Fruit fly (Drosophila melanogaster) whole organism, embryonic: ENCODE measurements around the gene mRpL50.

Experiments used
- B-H1 ChIP-seq: fragments of 200-800 bp; sonication (Bioruptor generic); IDR thresholded peaks from 3 replicates; pipeline ENCODE4 v1.3.6; 2022; ENCODE audit warnings: missing biosample characterization, missing genetic modification characterization
- B-H2 ChIP-seq: fragments of 200-800 bp; sonication (Bioruptor generic); optimal IDR thresholded peaks from 2 replicates; lab custom pipeline; 2018; ENCODE audit warnings: missing biosample characterization, mild to moderate bottlenecking, missing genetic modification characterization
- BEAF-32 ChIP-seq: fragments of 200-800 bp; sonication (Bioruptor generic); optimal IDR thresholded peaks from 3 replicates; lab custom pipeline; 2017; ENCODE audit warnings: missing biosample characterization, missing genetic modification characterization, mild to moderate bottlenecking, moderate library complexity, missing genetic modification reagents
- CG10147 ChIP-seq: fragments of 200-800 bp; sonication (Bioruptor generic); optimal IDR thresholded peaks from 2 replicates; lab custom pipeline; 2019; ENCODE audit warnings: missing biosample characterization, mild to moderate bottlenecking, missing genetic modification characterization, moderate library complexity
- CG11093 ChIP-seq: fragments of 200-800 bp; sonication (Bioruptor generic); IDR thresholded peaks from 3 replicates; pipeline ENCODE4 v1.3.6; 2022; ENCODE audit warnings: missing biosample characterization, missing genetic modification characterization
- CG12155 ChIP-seq: fragments of 200-800 bp; sonication (Bioruptor generic); optimal IDR thresholded peaks from 3 replicates; lab custom pipeline; 2016; ENCODE audit warnings: missing biosample characterization, missing genetic modification characterization
- CG12391 ChIP-seq: fragments of 200-800 bp; sonication (Bioruptor generic); optimal IDR thresholded peaks from 3 replicates; lab custom pipeline; 2018; ENCODE audit warnings: missing biosample characterization, mild to moderate bottlenecking, missing genetic modification characterization, moderate library complexity
- CG14965 ChIP-seq: fragments of 200-800 bp; sonication (Bioruptor generic); optimal IDR thresholded peaks from 2 replicates; lab custom pipeline; 2016; ENCODE audit warnings: missing biosample characterization, missing genetic modification characterization, borderline replicate concordance
- CG15514 ChIP-seq: fragments of 200-800 bp; sonication (Bioruptor generic); optimal IDR thresholded peaks from 3 replicates; lab custom pipeline; 2017; ENCODE audit warnings: missing biosample characterization, missing genetic modification characterization, mild to moderate bottlenecking, moderate library complexity, missing genetic modification reagents
- CG1602 ChIP-seq: fragments of 200-800 bp; sonication (Bioruptor generic); optimal IDR thresholded peaks from 3 replicates; lab custom pipeline; 2016; ENCODE audit warnings: missing biosample characterization, missing genetic modification characterization
- CG17568 ChIP-seq: fragments of 200-800 bp; sonication (Bioruptor generic); optimal IDR thresholded peaks from 2 replicates; lab custom pipeline; 2018; ENCODE audit warnings: missing biosample characterization, mild to moderate bottlenecking, missing genetic modification characterization, moderate library complexity
- CG18262 ChIP-seq: fragments of 200-800 bp; optimal IDR thresholded peaks from 3 replicates; lab custom pipeline; 2019; ENCODE audit warnings: missing biosample characterization, mild to moderate bottlenecking, missing genetic modification characterization, moderate library complexity
- CG18599 ChIP-seq: fragments of 200-800 bp; sonication (Bioruptor generic); optimal IDR thresholded peaks from 3 replicates; lab custom pipeline; 2017; ENCODE audit warnings: missing biosample characterization, missing genetic modification characterization, mild to moderate bottlenecking, moderate library complexity, missing genetic modification reagents
- CG30431 ChIP-seq: fragments of 200-800 bp; sonication (Bioruptor generic); optimal IDR thresholded peaks from 2 replicates; lab custom pipeline; 2017; ENCODE audit warnings: missing biosample characterization, missing genetic modification characterization
- CG3407 ChIP-seq: fragments of 200-800 bp; sonication (Bioruptor generic); optimal IDR thresholded peaks from 2 replicates; lab custom pipeline; 2018; ENCODE audit warnings: missing biosample characterization, mild to moderate bottlenecking, missing genetic modification characterization
- CG3726 ChIP-seq: fragments of 200-800 bp; sonication (Bioruptor generic); IDR thresholded peaks from 3 replicates; pipeline ENCODE4, ENCODE4 v1.3.6; 2022; ENCODE audit warnings: missing biosample characterization, missing genetic modification characterization
- CG3847 ChIP-seq: fragments of 200-800 bp; sonication (Bioruptor generic); IDR thresholded peaks from 2 replicates; pipeline ENCODE4 v1.3.6; 2022; ENCODE audit warnings: missing biosample characterization, missing genetic modification characterization
- CG4820 ChIP-seq: fragments of 200-800 bp; sonication (Bioruptor generic); optimal IDR thresholded peaks from 3 replicates; lab custom pipeline; 2016; ENCODE audit warnings: missing biosample characterization, missing genetic modification characterization
- CG5953 ChIP-seq: fragments of 200-800 bp; sonication (Bioruptor generic); IDR thresholded peaks from 2 replicates; pipeline ENCODE4 v1.3.6; 2022; ENCODE audit warnings: missing biosample characterization, missing genetic modification characterization
- CG7987 ChIP-seq: fragments of 200-800 bp; sonication (Bioruptor generic); optimal IDR thresholded peaks from 2 replicates; lab custom pipeline; 2018; ENCODE audit warnings: missing biosample characterization, mild to moderate bottlenecking, missing genetic modification characterization, moderate library complexity
- CG8359 ChIP-seq: fragments of 200-800 bp; sonication (Bioruptor generic); optimal IDR thresholded peaks from 2 replicates; lab custom pipeline; 2017; ENCODE audit warnings: missing biosample characterization, mild to moderate bottlenecking, missing genetic modification characterization, borderline replicate concordance
- CG8765 ChIP-seq: fragments of 200-800 bp; sonication (Bioruptor generic); IDR thresholded peaks from 2 replicates; pipeline ENCODE4 v1.3.6; 2022; ENCODE audit warnings: missing biosample characterization, missing genetic modification characterization
- CG8924 ChIP-seq: fragments of 200-800 bp; optimal IDR thresholded peaks from 3 replicates; lab custom pipeline; 2019; ENCODE audit warnings: missing biosample characterization, mild to moderate bottlenecking, missing genetic modification characterization, moderate library complexity
- CG9215 ChIP-seq: fragments of 200-800 bp; sonication (Bioruptor generic); IDR thresholded peaks from 2 replicates; pipeline ENCODE4 v1.3.6; 2022; ENCODE audit warnings: missing biosample characterization, missing genetic modification characterization
- CG9437 ChIP-seq: fragments of 200-800 bp; sonication (Bioruptor generic); optimal IDR thresholded peaks from 2 replicates; lab custom pipeline; 2018; ENCODE audit warnings: missing biosample characterization, mild to moderate bottlenecking, missing genetic modification characterization
- CG9876 ChIP-seq: fragments of 200-800 bp; sonication (Bioruptor generic); optimal IDR thresholded peaks from 2 replicates; lab custom pipeline; 2016; ENCODE audit warnings: missing biosample characterization, missing genetic modification characterization
- Eip74EF ChIP-seq, 2 experiments: fragments of 200-800 bp in 1 of 2; fragments of >200 bp in 1 of 2; sonication (Bioruptor generic) in 1 of 2; optimal IDR thresholded peaks; 2 replicates each; lab custom pipeline; 2017 to 2019; ENCODE audit warnings: missing biosample characterization in 2 of 2, missing genetic modification characterization in 2 of 2, mild to moderate bottlenecking in 1 of 2, moderate library complexity in 1 of 2
- HLH54F ChIP-seq: fragments of 200-800 bp; sonication (Bioruptor generic); optimal IDR thresholded peaks from 3 replicates; lab custom pipeline; 2016; ENCODE audit warnings: missing biosample characterization, missing genetic modification characterization
- Hmr ChIP-seq: fragments of 200-800 bp; sonication (Bioruptor generic); optimal IDR thresholded peaks from 3 replicates; lab custom pipeline; 2017; ENCODE audit warnings: mild to moderate bottlenecking, missing biosample characterization, missing genetic modification reagents, missing genetic modification characterization
- Hmx ChIP-seq: fragments of 200-800 bp; sonication (Bioruptor generic); optimal IDR thresholded peaks from 2 replicates; lab custom pipeline; 2016; ENCODE audit warnings: missing biosample characterization, missing genetic modification characterization
- Hr78 ChIP-seq, 2 experiments: fragments of 200-800 bp in 1 of 2; fragments of >200 bp in 1 of 2; sonication (Bioruptor generic) in 1 of 2; optimal IDR thresholded peaks; 2 replicates each; lab custom pipeline; 2017 to 2019; ENCODE audit warnings: missing biosample characterization in 2 of 2, missing genetic modification characterization in 2 of 2, mild to moderate bottlenecking in 1 of 2, moderate library complexity in 1 of 2
- Hsf ChIP-seq: fragments of 200-800 bp; sonication (Bioruptor generic); optimal IDR thresholded peaks from 3 replicates; lab custom pipeline; 2016; ENCODE audit warnings: missing biosample characterization, missing genetic modification characterization
- Mrtf ChIP-seq: fragments of 200-800 bp; sonication (Bioruptor generic); IDR thresholded peaks from 3 replicates; pipeline ENCODE4 v1.3.6; 2022; ENCODE audit warnings: missing biosample characterization, missing genetic modification characterization
- Neu2 ChIP-seq: fragments of 200-800 bp; sonication (Bioruptor generic); optimal IDR thresholded peaks from 3 replicates; lab custom pipeline; 2016; ENCODE audit warnings: missing biosample characterization, missing genetic modification characterization, borderline replicate concordance
- PHDP ChIP-seq: fragments of 200-800 bp; sonication (Bioruptor generic); optimal IDR thresholded peaks from 3 replicates; lab custom pipeline; 2018; ENCODE audit warnings: missing biosample characterization, mild to moderate bottlenecking, missing genetic modification characterization, moderate library complexity
- ac ChIP-seq: fragments of 200-800 bp; sonication (Bioruptor generic); optimal IDR thresholded peaks from 3 replicates; lab custom pipeline; 2017; ENCODE audit warnings: missing biosample characterization, mild to moderate bottlenecking, missing genetic modification characterization
- ap ChIP-seq: fragments of 200-800 bp; sonication (Bioruptor generic); IDR thresholded peaks from 2 replicates; pipeline ENCODE4 v1.3.6; 2022; ENCODE audit warnings: missing biosample characterization, missing genetic modification characterization
- ato ChIP-seq: fragments of 200-800 bp; sonication (Bioruptor generic); IDR thresholded peaks from 2 replicates; pipeline ENCODE4 v1.3.6; 2022; ENCODE audit warnings: missing biosample characterization, missing genetic modification characterization; ENCODE audit not compliant: partially characterized antibody
- chn ChIP-seq: fragments of 200-800 bp; sonication (Bioruptor generic); optimal IDR thresholded peaks from 2 replicates; lab custom pipeline; 2016; ENCODE audit warnings: missing biosample characterization, missing genetic modification characterization
- ewg ChIP-seq: fragments of 200-800 bp; sonication (Bioruptor generic); optimal IDR thresholded peaks from 3 replicates; lab custom pipeline; 2017; ENCODE audit warnings: mild to moderate bottlenecking, missing biosample characterization, missing genetic modification reagents, missing genetic modification characterization
- insv ChIP-seq, 2 experiments: fragments of 200-800 bp; sonication (Bioruptor generic); optimal IDR thresholded peaks; 3 replicates each; lab custom pipeline; 2016 to 2018; ENCODE audit warnings: missing biosample characterization in 2 of 2, missing genetic modification characterization in 2 of 2
- lab ChIP-seq: fragments of 200-800 bp; sonication (Bioruptor generic); optimal IDR thresholded peaks from 3 replicates; lab custom pipeline; 2017; ENCODE audit warnings: missing biosample characterization, missing genetic modification characterization, mild to moderate bottlenecking, moderate library complexity, missing genetic modification reagents
- lola ChIP-seq, 3 experiments: fragments of >200 bp in 2 of 3; fragments of 200-800 bp in 1 of 3; sonication (Bioruptor generic) in 1 of 3; optimal IDR thresholded peaks; 2 replicates each; lab custom pipeline; 2017 to 2019; ENCODE audit warnings: missing biosample characterization in 3 of 3, missing genetic modification characterization in 3 of 3, mild to moderate bottlenecking in 1 of 3, moderate library complexity in 1 of 3
- schlank ChIP-seq: fragments of 200-800 bp; sonication (Bioruptor generic); optimal IDR thresholded peaks from 2 replicates; lab custom pipeline; 2018; ENCODE audit warnings: missing biosample characterization, mild to moderate bottlenecking, missing genetic modification characterization
- scrt ChIP-seq: fragments of 200-800 bp; sonication (Bioruptor generic); optimal IDR thresholded peaks from 2 replicates; lab custom pipeline; 2018; ENCODE audit warnings: missing biosample characterization, mild to moderate bottlenecking, missing genetic modification characterization, moderate library complexity
- tna ChIP-seq: fragments of 200-800 bp; sonication (Bioruptor generic); IDR thresholded peaks from 2 replicates; pipeline ENCODE4 v1.3.6; 2022; ENCODE audit warnings: missing biosample characterization, missing genetic modification characterization; ENCODE audit not compliant: partially characterized antibody
- unc-4 ChIP-seq: fragments of 200-800 bp; sonication (Bioruptor generic); IDR thresholded peaks from 2 replicates; pipeline ENCODE4 v1.3.6; 2022; ENCODE audit warnings: missing biosample characterization, missing genetic modification characterization; ENCODE audit not compliant: partially characterized antibody
- unpg ChIP-seq: fragments of 200-800 bp; sonication (Bioruptor generic); optimal IDR thresholded peaks from 3 replicates; lab custom pipeline; 2018; ENCODE audit warnings: missing biosample characterization, mild to moderate bottlenecking, missing genetic modification characterization, moderate library complexity
- yki ChIP-seq: fragments of >200 bp; optimal IDR thresholded peaks from 3 replicates; lab custom pipeline; 2018

Gene mRpL50

DNA sequence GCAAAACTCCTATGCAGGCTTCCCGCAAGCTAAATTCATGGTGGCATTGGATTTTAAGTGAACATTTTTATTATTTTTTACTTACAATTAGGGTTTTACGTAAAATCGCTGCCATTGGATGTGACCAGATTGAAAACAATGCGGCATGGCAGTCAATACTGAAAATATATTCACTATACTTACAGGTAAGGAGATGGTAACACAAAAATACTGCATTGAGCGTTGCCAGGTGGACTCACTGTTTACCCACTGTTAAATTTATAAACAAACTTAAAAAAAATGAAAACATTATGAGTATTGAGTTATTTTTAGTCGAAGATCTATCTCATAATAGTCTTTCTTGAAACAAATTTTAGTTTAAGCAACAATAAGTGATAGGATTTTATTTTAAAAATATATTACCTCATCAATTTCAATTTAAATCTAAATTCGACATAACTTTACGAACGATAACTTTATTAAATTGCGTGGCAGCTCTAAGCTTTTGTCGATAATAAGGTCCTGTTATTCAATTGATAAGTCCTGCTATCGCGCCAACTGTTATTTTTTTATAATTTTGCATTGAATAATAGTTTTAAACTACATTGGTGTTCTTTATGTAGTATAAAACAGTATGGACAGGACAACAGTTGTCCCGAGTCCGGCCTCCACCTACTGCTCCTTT, at the start of gene mRpL50, which contains the start of gene mei-P22 (continued):
- TF ChIP-seq unpg (peak; percentile 22), CG8765 (no peak), CG1602 (GFP tag; lab: Kevin White, UChicago) (peak; percentile 5), Neu2 (GFP tag; lab: Kevin White, UChicago) (no peak), CG9437 (GFP tag; lab: Kevin White, UChicago) (peak; percentile 77), CG18262 (tag; lab: Kevin White, UChicago) (peak; percentile 4), Mrtf (no peak), CG11093 (GFP tag; lab: Robert Waterston, UW) (no peak), insv (GFP tag; optimal IDR thresholded peaks at IDR 0.05; lab: Kevin White, UChicago) (no peak), Eip74EF (GFP tag; optimal IDR thresholded peaks at IDR 0.05; lab: Kevin White, UChicago) (no peak), CG12391 (tag; lab: Kevin White, UChicago) (peak; percentile 47), schlank (tag; lab: Kevin White, UChicago) (no peak), B-H2 (peak; percentile 4), CG12155 (GFP tag; lab: Kevin White, UChicago) (peak; percentile 9), CG5953 (GFP tag; lab: Robert Waterston, UW) (no peak), PHDP (tag; lab: Kevin White, UChicago) (peak; percentile 13), HLH54F (GFP tag; lab: Kevin White, UChicago) (no peak), yki (lab: Kevin White, UChicago) (no peak), ac (GFP tag; lab: Kevin White, UChicago) (no peak), chn (GFP tag; lab: Kevin White, UChicago) (peak; percentile 2), CG18599 (no peak), CG14965 (GFP tag; lab: Kevin White, UChicago) (no peak), CG3407 (no peak), ato (GFP tag; lab: Robert Waterston, UW) (no peak), BEAF-32 (peak; percentile 39), CG3847 (GFP tag; lab: Robert Waterston, UW) (peak; percentile 51), CG8359 (GFP tag; lab: Kevin White, UChicago) (no peak), tna (GFP tag; lab: Robert Waterston, UW) (no peak), lab (GFP tag; lab: Kevin White, UChicago) (no peak), CG7987 (no peak), B-H1 (GFP tag; lab: Robert Waterston, UW) (no peak), scrt (GFP tag; lab: Kevin White, UChicago) (no peak), lola (GFP tag; optimal IDR thresholded peaks at IDR 0.05; lab: Kevin White, UChicago) (no peak), unc-4 (GFP tag; lab: Robert Waterston, UW) (no peak), CG9876 (no peak), Hmx (no peak), CG4820 (GFP tag; lab: Kevin White, UChicago) (no peak), Hmr (GFP tag; lab: Kevin White, UChicago) (no peak), ewg (GFP tag; lab: Kevin White, UChicago) (no peak), CG3726 (GFP tag; lab: Robert Waterston, UW) (no peak), ap (GFP tag; lab: Robert Waterston, UW) (no peak), CG15514 (GFP tag; lab: Kevin White, UChicago) (peak; percentile 50), CG10147 (GFP tag; lab: Kevin White, UChicago) (no peak), CG8924 (tag; lab: Kevin White, UChicago) (peak; percentile 20), Hr78 (GFP tag; optimal IDR thresholded peaks at IDR 0.05; lab: Kevin White, UChicago) (no peak), CG17568 (no peak), CG9215 (no peak), Hsf (GFP tag; lab: Kevin White, UChicago) (peak; percentile 5), CG30431 (GFP tag; lab: Kevin White, UChicago) (no peak)
